Worm (Caenorhabditis elegans): ENCODE measurements around the gene prdx-2.

The prdx-2 gene

DNA sequence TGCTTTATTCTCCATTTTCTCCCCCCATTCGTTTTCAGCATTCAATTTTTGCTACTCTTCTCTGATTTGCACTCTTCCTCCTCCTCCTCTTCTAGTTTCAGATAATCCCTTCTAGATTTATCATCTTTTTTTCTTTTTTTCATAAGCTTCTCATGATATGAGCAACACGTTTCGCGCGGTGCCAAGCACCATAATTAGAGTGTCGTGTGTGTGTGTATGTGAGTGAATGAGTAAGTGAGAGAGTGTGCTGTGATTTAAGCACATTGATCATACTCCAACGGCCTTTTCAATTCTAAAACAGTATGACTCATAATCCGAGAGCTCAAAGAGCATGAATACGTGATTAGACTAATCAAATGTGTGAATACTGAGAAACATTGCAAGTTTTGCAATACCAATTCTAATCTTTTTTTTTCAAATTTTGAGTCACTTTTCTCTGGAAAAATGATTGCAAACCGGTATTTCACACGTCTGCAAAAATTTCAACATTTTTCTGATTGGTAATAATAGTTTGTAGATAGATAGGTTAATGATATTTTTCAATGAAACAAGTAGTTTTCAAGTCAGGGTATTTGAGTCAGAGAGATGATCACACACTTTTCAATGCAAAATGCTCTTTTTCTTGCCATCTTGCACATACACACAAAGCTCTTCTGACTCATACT lies 42.5 kb upstream of the prdx-2 start:
- TF ChIP-seq F13C5.2 (tag; optimal IDR thresholded peaks at IDR 0.05) = no peak
- TF ChIP-seq hmbx-1 (tag; optimal IDR thresholded peaks at IDR 0.05) = no peak
- no peak for TF ChIP-seq tbx-11 (GFP tag; IDR thresholded peaks at IDR 0.05)
- TF ChIP-seq hnd-1 (tag; optimal IDR thresholded peaks at IDR 0.05) = no peak
- no peak for TF ChIP-seq hmg-4 (GFP tag; optimal IDR thresholded peaks at IDR 0.05)
- TF ChIP-seq tbx-37 (GFP tag; conservative IDR thresholded peaks at IDR 0.05) = no peak
- TF ChIP-seq flt-1 (GFP tag; IDR thresholded peaks at IDR 0.05) = no peak
- TF ChIP-seq pes-1 (GFP tag; IDR thresholded peaks at IDR 0.05) = no peak
- no peak for TF ChIP-seq ets-7 (tag; optimal IDR thresholded peaks at IDR 0.05)
- TF ChIP-seq tra-4 (tag; optimal IDR thresholded peaks at IDR 0.05) = no peak

DNA sequence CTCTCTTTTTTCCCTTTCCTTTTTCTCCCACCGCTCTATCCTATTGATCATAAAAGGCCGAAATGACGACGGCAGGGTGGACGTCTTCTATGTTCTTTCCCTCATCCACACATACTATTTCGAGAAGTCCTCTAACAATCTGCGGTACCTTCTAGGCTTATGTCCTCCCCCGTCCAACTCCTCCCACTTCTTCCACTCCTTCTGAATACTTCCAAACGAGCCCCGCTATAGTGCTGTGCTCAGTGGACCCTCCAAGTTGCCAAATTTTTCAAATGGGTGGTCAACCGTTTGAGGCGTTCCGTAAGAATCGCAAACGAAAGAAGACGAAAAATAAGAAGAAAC lies 42.0 kb upstream of the prdx-2 start:
- TF ChIP-seq aly-1 (tag; optimal IDR thresholded peaks at IDR 0.05) (peak; percentile 6), flt-1 (GFP tag; IDR thresholded peaks at IDR 0.05) (no peak), F13C5.2 (tag; optimal IDR thresholded peaks at IDR 0.05) (peak; percentile 38), ets-7 (tag; optimal IDR thresholded peaks at IDR 0.05) (no peak), tbx-11 (GFP tag; IDR thresholded peaks at IDR 0.05) (peak; percentile 20; the same call in 1 of the 2 replicates), ceh-36 (tag; optimal IDR thresholded peaks at IDR 0.05) (no peak), hmg-4 (GFP tag; optimal IDR thresholded peaks at IDR 0.05) (no peak)

DNA sequence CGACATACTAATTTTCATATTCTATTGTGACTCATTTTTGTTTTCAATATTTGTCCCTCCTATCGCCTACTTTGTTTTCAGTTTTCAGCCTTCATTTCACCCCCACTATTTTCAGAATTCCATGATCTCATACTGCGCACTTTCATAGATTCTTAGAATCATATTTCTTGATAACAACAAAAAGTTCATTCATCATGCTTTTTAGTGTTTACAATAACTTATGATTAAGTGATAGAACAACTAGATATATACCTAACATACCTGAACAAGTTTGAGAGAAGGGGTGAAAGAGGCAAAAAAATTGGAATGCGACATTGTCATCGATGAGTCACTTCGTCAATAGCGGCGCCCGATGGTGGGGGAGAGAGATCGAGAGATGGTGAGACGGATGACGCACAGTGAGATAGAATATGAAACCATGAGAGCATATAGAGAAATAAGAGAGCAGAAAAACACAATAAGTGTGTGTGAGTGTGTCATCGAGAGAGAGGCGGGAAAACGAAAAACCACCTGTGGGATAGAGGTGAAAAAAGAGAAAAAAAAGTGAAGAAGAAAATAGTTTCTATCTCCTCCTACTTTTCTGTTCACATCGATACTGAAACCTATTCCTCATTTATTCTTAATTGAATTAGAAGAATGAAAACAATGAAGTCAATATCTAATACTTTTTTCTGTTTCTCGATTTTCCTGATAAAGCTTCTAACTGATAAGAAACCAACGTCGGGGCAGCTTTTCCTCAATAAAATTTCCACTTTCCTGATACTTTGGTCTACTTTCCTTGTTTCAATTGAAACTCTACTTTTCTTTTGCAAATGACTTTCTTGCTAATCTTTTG lies 41.1 kb upstream of the prdx-2 start:
- TF ChIP-seq hmbx-1 (tag; optimal IDR thresholded peaks at IDR 0.05) (no peak), hmg-4 (GFP tag; optimal IDR thresholded peaks at IDR 0.05) (peak; percentile 13), pes-1 (GFP tag; IDR thresholded peaks at IDR 0.05) (no peak), tbx-11 (GFP tag; IDR thresholded peaks at IDR 0.05) (no peak), F13C5.2 (tag; optimal IDR thresholded peaks at IDR 0.05) (no peak)

DNA sequence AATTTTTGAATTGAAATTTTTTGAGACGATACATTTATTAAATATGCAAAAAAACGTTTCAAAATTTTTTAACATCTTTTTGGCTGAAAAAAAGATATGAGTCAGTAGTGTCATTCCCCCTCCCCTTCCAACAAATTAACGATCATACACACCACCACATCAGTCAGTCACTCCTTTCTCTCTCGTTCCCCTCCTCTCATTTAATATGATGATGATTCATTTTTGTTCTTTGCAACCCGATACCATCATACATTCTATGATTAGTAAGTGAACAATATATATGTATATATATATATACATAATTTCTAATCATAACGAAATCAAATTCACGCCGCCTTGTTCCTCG lies 40.5 kb upstream of the prdx-2 start:
- TF ChIP-seq hmg-4 (GFP tag; optimal IDR thresholded peaks at IDR 0.05) = no peak
- TF ChIP-seq tbx-37 (GFP tag; conservative IDR thresholded peaks at IDR 0.05) = no peak
- no peak for TF ChIP-seq scrt-1 (GFP tag; IDR thresholded peaks at IDR 0.05)
- no peak for TF ChIP-seq tbx-11 (GFP tag; IDR thresholded peaks at IDR 0.05)
- TF ChIP-seq tra-4 (tag; optimal IDR thresholded peaks at IDR 0.05) = no peak
- TF ChIP-seq B0310.2 (tag; optimal IDR thresholded peaks at IDR 0.05) = no peak
- TF ChIP-seq ceh-36 (tag; optimal IDR thresholded peaks at IDR 0.05) = no peak
- no peak for TF ChIP-seq sea-1 (GFP tag; conservative IDR thresholded peaks at IDR 0.05)
- no peak for TF ChIP-seq ets-7 (tag; optimal IDR thresholded peaks at IDR 0.05)
- no peak for TF ChIP-seq aly-1 (tag; optimal IDR thresholded peaks at IDR 0.05)
- no peak for TF ChIP-seq ceh-13 (GFP tag; optimal IDR thresholded peaks at IDR 0.05)
- no peak for TF ChIP-seq hnd-1 (tag; optimal IDR thresholded peaks at IDR 0.05)
- TF ChIP-seq flt-1 (GFP tag; IDR thresholded peaks at IDR 0.05) = no peak

DNA sequence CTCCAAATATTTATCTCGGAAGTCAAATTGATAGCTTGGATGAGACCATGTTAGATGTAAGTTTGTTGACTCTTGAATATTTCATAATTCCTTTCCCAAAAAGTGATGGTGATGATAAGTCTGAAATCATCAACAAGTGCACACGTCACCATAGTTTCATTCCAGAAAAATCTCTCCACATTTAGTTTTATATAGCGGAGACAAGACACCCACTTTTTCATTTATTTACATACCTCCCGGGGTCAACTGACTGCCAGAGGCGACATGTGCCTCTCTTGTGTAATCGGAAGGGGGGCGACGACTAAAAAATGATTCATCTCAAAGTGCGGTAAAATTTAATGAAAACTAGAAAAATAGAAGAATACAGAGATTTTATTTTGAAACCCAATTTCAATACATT lies 39.7 kb upstream of the prdx-2 start:
- TF ChIP-seq hnd-1 (tag; optimal IDR thresholded peaks at IDR 0.05) (no peak), ets-7 (tag; optimal IDR thresholded peaks at IDR 0.05) (no peak), ceh-13 (GFP tag; optimal IDR thresholded peaks at IDR 0.05) (no peak), ceh-36 (tag; optimal IDR thresholded peaks at IDR 0.05) (no peak), ama-1 (optimal IDR thresholded peaks at IDR 0.05) (no peak), scrt-1 (GFP tag; IDR thresholded peaks at IDR 0.05) (no peak), pes-1 (GFP tag; IDR thresholded peaks at IDR 0.05) (no peak), tbx-37 (GFP tag; conservative IDR thresholded peaks at IDR 0.05) (no peak), tbx-11 (GFP tag; IDR thresholded peaks at IDR 0.05) (no peak)

DNA sequence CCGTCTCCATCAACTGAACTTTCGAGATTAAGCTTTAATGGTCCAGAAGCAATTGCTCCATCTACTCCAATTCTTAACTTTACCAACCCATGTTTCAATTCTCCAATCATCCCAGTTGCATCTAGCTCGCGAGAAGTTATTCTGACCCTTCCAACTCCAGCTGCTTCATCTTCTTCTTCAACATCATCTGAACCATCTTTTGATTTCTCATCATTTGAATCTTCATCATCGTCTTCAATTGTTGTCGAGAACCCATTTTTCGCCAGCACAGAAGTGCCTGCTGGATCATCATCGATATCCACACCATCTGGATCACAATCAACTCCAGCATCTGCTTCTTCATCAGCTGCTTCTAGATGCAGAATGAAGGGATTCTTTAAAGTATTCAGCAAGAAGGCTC lies 38.4 kb upstream of the prdx-2 start:
- TF ChIP-seq pes-1 (GFP tag; IDR thresholded peaks at IDR 0.05) (no peak), B0310.2 (tag; optimal IDR thresholded peaks at IDR 0.05) (no peak)

DNA sequence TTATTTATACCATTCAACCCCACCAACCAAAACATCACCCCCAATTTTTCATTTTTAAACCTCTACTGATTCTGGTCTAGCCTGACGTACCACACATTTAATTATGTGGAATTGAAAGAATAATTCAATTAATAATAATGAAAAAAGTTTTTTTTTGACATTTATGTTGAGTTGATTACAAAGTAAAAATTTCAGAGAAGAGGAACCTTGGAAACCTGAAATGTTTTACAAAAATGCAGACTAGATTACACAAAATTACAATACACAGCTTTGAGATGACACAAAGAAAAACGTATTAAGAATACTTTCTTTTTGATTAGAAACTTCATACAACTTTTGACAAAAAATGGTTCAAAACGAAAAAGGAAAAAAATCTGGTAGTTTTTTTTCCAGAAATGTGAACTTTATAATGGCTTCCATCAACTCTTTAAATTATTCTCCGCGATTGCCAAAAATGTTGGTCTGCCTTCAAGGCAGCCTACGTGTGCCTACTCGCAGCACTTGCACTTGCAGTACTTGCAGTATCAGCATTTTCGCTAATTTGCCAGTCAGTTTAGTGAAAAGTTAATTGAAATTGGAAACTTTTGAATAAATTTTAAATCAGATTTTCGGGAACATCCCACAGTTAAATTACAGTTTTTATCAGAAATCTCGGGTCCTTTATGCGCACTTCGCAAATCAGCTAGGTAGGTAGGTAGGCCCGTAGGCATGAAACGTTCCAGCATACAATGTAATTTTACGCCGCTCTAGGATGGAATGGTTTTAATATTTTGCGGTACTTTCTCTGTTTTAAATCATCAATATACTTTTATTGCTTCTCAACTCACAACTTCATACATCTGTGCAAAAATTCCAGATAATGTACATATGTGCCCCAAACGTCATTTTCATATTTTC lies 37.1 kb upstream of the prdx-2 start:
- TF ChIP-seq tra-4 (tag; optimal IDR thresholded peaks at IDR 0.05) = no peak
- no peak for TF ChIP-seq aly-1 (tag; optimal IDR thresholded peaks at IDR 0.05)
- no peak for TF ChIP-seq ceh-13 (GFP tag; optimal IDR thresholded peaks at IDR 0.05)
- no peak for TF ChIP-seq hmg-4 (GFP tag; optimal IDR thresholded peaks at IDR 0.05)
- TF ChIP-seq flt-1 (GFP tag; IDR thresholded peaks at IDR 0.05) = no peak
- TF ChIP-seq B0310.2 (tag; optimal IDR thresholded peaks at IDR 0.05) = no peak
- TF ChIP-seq F13C5.2 (tag; optimal IDR thresholded peaks at IDR 0.05) = no peak
- no peak for TF ChIP-seq scrt-1 (GFP tag; IDR thresholded peaks at IDR 0.05)
- no peak for TF ChIP-seq hnd-1 (tag; optimal IDR thresholded peaks at IDR 0.05)
- no peak for TF ChIP-seq tbx-37 (GFP tag; conservative IDR thresholded peaks at IDR 0.05)
- TF ChIP-seq sea-1 (GFP tag; conservative IDR thresholded peaks at IDR 0.05) = no peak
- TF ChIP-seq pes-1 (GFP tag; IDR thresholded peaks at IDR 0.05) = no peak
- no peak for TF ChIP-seq hmbx-1 (tag; optimal IDR thresholded peaks at IDR 0.05)
- TF ChIP-seq tbx-11 (GFP tag; IDR thresholded peaks at IDR 0.05) = no peak
- TF ChIP-seq ceh-36 (tag; optimal IDR thresholded peaks at IDR 0.05) = no peak
- no peak for TF ChIP-seq ets-7 (tag; optimal IDR thresholded peaks at IDR 0.05)
- no peak for TF ChIP-seq ama-1 (optimal IDR thresholded peaks at IDR 0.05)

All from whole organism, early embryonic.